Worm (Caenorhabditis elegans) whole organism, mixed stage, embryonic: ENCODE measurements around the gene nhr-226.
"Not testable (repeated sequence)": the region's sequence is repeated elsewhere in the genome, so short reads cannot be mapped to it uniquely, and the experiment has no call there.

Source experiments
- M03D4.4 ChIP-seq: sonication (generic microtip); optimal IDR thresholded peaks from 2 replicates; lab custom pipeline; 2017; ENCODE audit warnings: mild to moderate bottlenecking, missing genetic modification characterization, missing compliant biosample characterization
- bed-3 ChIP-seq: fragments of 200-800 bp; sonication (Bioruptor generic); optimal IDR thresholded peaks from 3 replicates; lab custom pipeline; 2018; ENCODE audit warnings: mild to moderate bottlenecking, missing genetic modification characterization, moderate library complexity, missing compliant biosample characterization
- blmp-1 ChIP-seq: fragments of 150-350 bp; optimal IDR thresholded peaks from 2 replicates; lab custom pipeline; 2014; ENCODE audit warnings: missing biosample characterization, missing genetic modification characterization
- ceh-43 ChIP-seq: fragments of 200-800 bp; sonication (Bioruptor generic); optimal IDR thresholded peaks from 2 replicates; lab custom pipeline; 2018; ENCODE audit warnings: mild to moderate bottlenecking, missing genetic modification characterization, moderate library complexity, missing compliant biosample characterization
- ces-1 ChIP-seq: fragments of 150-350 bp; optimal IDR thresholded peaks from 2 replicates; lab custom pipeline; 2014; ENCODE audit warnings: missing biosample characterization, missing genetic modification reagents, missing genetic modification characterization
- cnd-1 ChIP-seq: fragments of 200-800 bp; sonication (Bioruptor generic); optimal IDR thresholded peaks from 2 replicates; lab custom pipeline; 2018; ENCODE audit warnings: mild to moderate bottlenecking, missing genetic modification characterization, missing compliant biosample characterization
- drap-1 ChIP-seq: fragments of 200-800 bp; sonication (Bioruptor generic); optimal IDR thresholded peaks from 3 replicates; lab custom pipeline; 2018; ENCODE audit warnings: mild to moderate bottlenecking, missing genetic modification characterization, missing compliant biosample characterization
- elt-1 ChIP-seq: sonication (generic microtip); optimal IDR thresholded peaks from 2 replicates; lab custom pipeline; 2017; ENCODE audit warnings: missing genetic modification characterization, mild to moderate bottlenecking, missing compliant biosample characterization, antibody characterized with exemption, moderate library complexity, borderline replicate concordance; ENCODE audit not compliant: insufficient read depth
- elt-3 ChIP-seq: fragments of 150-350 bp; optimal IDR thresholded peaks from 2 replicates; lab custom pipeline; 2014; ENCODE audit warnings: missing biosample characterization, missing genetic modification characterization
- flh-1 ChIP-seq: fragments of 200-800 bp; sonication (Bioruptor generic); optimal IDR thresholded peaks from 2 replicates; lab custom pipeline; 2018; ENCODE audit warnings: mild to moderate bottlenecking, missing genetic modification characterization, moderate library complexity, missing compliant biosample characterization
- ham-2 ChIP-seq: fragments of 200-800 bp; sonication (Bioruptor generic); optimal IDR thresholded peaks from 2 replicates; lab custom pipeline; 2018; ENCODE audit warnings: mild to moderate bottlenecking, missing genetic modification characterization, missing compliant biosample characterization
- hlh-1 ChIP-seq: fragments of 150-350 bp; optimal IDR thresholded peaks from 2 replicates; lab custom pipeline; 2014; ENCODE audit warnings: missing biosample characterization, missing genetic modification reagents, missing genetic modification characterization
- lin-13 ChIP-seq: fragments of 150-350 bp; optimal IDR thresholded peaks from 2 replicates; lab custom pipeline; 2014; ENCODE audit warnings: missing biosample characterization, missing genetic modification characterization
- lin-32 ChIP-seq: fragments of 200-800 bp; sonication (Bioruptor generic); optimal IDR thresholded peaks from 2 replicates; lab custom pipeline; 2018; ENCODE audit warnings: mild to moderate bottlenecking, missing genetic modification characterization, missing compliant biosample characterization
- mab-5 ChIP-seq: fragments of 150-350 bp; optimal IDR thresholded peaks from 2 replicates; lab custom pipeline; 2014; ENCODE audit warnings: missing biosample characterization, missing genetic modification characterization
- mep-1 ChIP-seq: fragments of 150-350 bp; optimal IDR thresholded peaks from 2 replicates; lab custom pipeline; 2017; ENCODE audit warnings: missing biosample characterization, missing genetic modification reagents, missing genetic modification characterization, inconsistent platforms
- mls-2 ChIP-seq: sonication (generic microtip); optimal IDR thresholded peaks from 2 replicates; lab custom pipeline; 2016; ENCODE audit warnings: mild to moderate bottlenecking, missing genetic modification characterization, moderate library complexity, missing compliant biosample characterization
- nhr-2 ChIP-seq: fragments of 150-350 bp; optimal IDR thresholded peaks from 2 replicates; lab custom pipeline; 2014; ENCODE audit warnings: missing biosample characterization, missing genetic modification characterization
- nhr-237 ChIP-seq: fragments of 150-350 bp; optimal IDR thresholded peaks from 2 replicates; lab custom pipeline; 2014; ENCODE audit warnings: missing biosample characterization, missing genetic modification characterization
- nhr-28 ChIP-seq: fragments of 150-350 bp; optimal IDR thresholded peaks from 2 replicates; lab custom pipeline; 2014; ENCODE audit warnings: missing biosample characterization, missing genetic modification characterization
- sem-2 ChIP-seq: fragments of 200-800 bp; sonication (Bioruptor generic); optimal IDR thresholded peaks from 2 replicates; lab custom pipeline; 2018; ENCODE audit warnings: mild to moderate bottlenecking, missing genetic modification characterization, missing compliant biosample characterization
- snpc-4 ChIP-seq: fragments of 150-350 bp; optimal IDR thresholded peaks from 2 replicates; lab custom pipeline; 2014; ENCODE audit warnings: missing biosample characterization, missing genetic modification characterization
- tbx-8 ChIP-seq: fragments of 200-800 bp; sonication (Bioruptor generic); optimal IDR thresholded peaks from 2 replicates; lab custom pipeline; 2018; ENCODE audit warnings: mild to moderate bottlenecking, missing genetic modification characterization, moderate library complexity, missing compliant biosample characterization
- unc-120 ChIP-seq: sonication (generic microtip); optimal IDR thresholded peaks from 2 replicates; lab custom pipeline; 2017; ENCODE audit warnings: missing genetic modification characterization, missing compliant biosample characterization; ENCODE audit not compliant: poor library complexity, severe bottlenecking
- unc-39 ChIP-seq: fragments of 150-350 bp; optimal IDR thresholded peaks from 2 replicates; lab custom pipeline; 2014; ENCODE audit warnings: missing biosample characterization, missing genetic modification characterization
- unc-62 ChIP-seq: fragments of 150-350 bp; optimal IDR thresholded peaks from 2 replicates; lab custom pipeline; 2014; ENCODE audit warnings: missing biosample characterization, missing genetic modification reagents, missing genetic modification characterization
- zip-8 ChIP-seq: fragments of 150-350 bp; optimal IDR thresholded peaks from 2 replicates; lab custom pipeline; 2014; ENCODE audit warnings: missing biosample characterization, missing genetic modification characterization
- ztf-11 ChIP-seq: fragments of 150-350 bp; optimal IDR thresholded peaks from 2 replicates; lab custom pipeline; 2014; ENCODE audit warnings: missing biosample characterization, missing genetic modification characterization

nhr-226 gene

DNA sequence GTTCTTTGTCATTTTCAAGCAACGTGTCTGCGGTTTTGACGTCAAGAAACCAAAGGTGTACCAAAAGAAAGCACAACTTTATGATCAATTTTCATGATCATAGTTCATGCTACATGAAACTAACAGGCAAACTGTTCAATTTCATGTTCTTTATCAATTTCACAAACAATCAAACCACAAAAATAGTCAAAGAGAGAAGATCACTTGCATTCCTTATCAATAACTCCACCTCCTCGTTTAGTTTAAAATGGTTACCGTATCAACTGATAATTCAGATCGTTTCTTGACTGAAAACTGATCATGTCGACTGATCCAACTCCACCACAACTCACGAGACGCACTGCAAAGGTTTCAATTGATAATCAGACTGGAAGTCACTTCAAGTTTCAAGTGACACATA is 35.5 kb downstream of the nhr-226 start, which contains the start of gene pud-1.1:
pud-1.1 (plus strand) TSS at position 301 of the 400 bp plus-strand sequence.
- TF ChIP-seq bed-3; elt-1 (tag; lab: Kevin White, UChicago); mep-1 (tag; lab: Kevin White, UChicago): not testable (repeated sequence)
- TF ChIP-seq, all 35 proteins: peak for 0; not testable (repeated sequence) for 35

ce11 chrV:2331616-2332015 is 36.9 kb downstream of the nhr-226 start, which contains the start of gene irld-32:
irld-32 (plus strand) TSS chrV:2331916.
- TF ChIP-seq flh-1 (GFP tag; lab: Kevin White, UChicago); nhr-28 (tag; lab: Kevin White, UChicago); cnd-1 (tag; lab: Kevin White, UChicago): not testable (repeated sequence)

ce11 chrV:2336151-2336550 is 41.5 kb downstream of the nhr-226 start, which contains the start of gene irld-28:
irld-28 (minus strand) TSS chrV:2336251.
- TF ChIP-seq mls-2 (tag; lab: Kevin White, UChicago): no peak
- no peak for TF ChIP-seq sem-2 (GFP tag; lab: Kevin White, UChicago)
- TF ChIP-seq elt-3 (tag; lab: Kevin White, UChicago): no peak
- no peak for TF ChIP-seq ces-1 (GFP tag; lab: Kevin White, UChicago)
- TF ChIP-seq nhr-28 (tag; lab: Kevin White, UChicago): no peak
- no peak for TF ChIP-seq unc-39

- TF ChIP-seq drap-1 (GFP tag; lab: Kevin White, UChicago): no peak
- no peak for TF ChIP-seq mab-5 (tag; lab: Kevin White, UChicago)
- no peak for TF ChIP-seq nhr-237
These were observed 43.9 kb downstream of the nhr-226 start, which contains the start of gene irld-29 for ce11 chrV:2338538-2338937. irld-29 (minus strand) TSS chrV:2338638.

- TF ChIP-seq unc-62 (GFP tag; lab: Kevin White, UChicago): no peak
- no peak for TF ChIP-seq ham-2
- TF ChIP-seq nhr-237: no peak
- no peak for TF ChIP-seq elt-3 (tag; lab: Kevin White, UChicago)
- TF ChIP-seq, all 35 proteins: peak for 0
These were observed 46.6 kb downstream of the nhr-226 start, which contains the start of gene irld-30 for ce11 chrV:2341285-2341684. irld-30 (minus strand) TSS chrV:2341385.

DNA sequence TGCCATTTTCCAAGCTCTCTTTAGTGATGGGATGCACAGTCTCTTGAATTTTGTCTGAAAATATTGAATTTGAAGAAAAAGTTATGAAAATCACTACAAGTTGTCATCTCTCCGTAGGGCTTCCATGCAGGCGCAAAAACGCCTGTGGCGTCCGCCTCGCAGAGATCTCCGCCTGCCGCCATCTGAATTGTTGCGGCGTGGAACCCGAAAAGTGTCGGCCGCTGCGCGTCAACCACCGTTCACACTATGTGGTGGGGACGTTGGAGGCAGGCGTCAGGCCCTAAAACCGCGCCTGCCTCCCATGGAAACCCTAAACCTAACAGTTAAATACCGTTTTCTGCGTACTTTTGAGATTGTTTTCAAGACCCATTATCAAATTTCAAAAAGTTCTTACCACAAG is 47.4 kb downstream of the nhr-226 start:
- TF ChIP-seq blmp-1 (no peak), bed-3 (no peak), zip-8 (no peak), mab-5 (tag; lab: Kevin White, UChicago) (no peak), lin-13 (no peak)
- TF ChIP-seq, all 35 proteins: peak for 0

DNA sequence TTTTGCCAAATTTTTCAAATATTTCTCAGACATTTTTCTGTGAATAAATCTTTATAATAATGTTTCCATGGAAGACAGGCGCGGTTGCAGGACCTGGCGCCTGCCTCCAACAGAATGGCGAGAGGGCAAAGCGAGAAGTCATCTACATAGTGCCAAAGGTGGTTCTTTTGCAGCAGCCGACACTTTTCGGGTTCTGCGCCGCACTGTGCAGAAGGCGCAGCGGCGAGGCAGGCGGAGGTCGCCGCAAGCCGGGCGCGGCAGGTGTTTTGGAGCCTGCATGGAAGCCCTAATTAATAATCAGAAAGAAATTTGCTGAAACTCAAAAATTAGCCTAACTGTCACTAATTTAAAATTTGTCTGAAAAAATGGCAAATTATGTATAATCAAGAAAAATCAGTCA is 48.9 kb downstream of the nhr-226 start:
- TF ChIP-seq blmp-1: no peak
- TF ChIP-seq unc-62 (GFP tag; lab: Kevin White, UChicago): no peak
- no peak for TF ChIP-seq lin-13
- TF ChIP-seq M03D4.4 (tag; lab: Kevin White, UChicago): no peak
- TF ChIP-seq ceh-43 (GFP tag; lab: Kevin White, UChicago): no peak
- no peak for TF ChIP-seq unc-39
- no peak for TF ChIP-seq drap-1 (GFP tag; lab: Kevin White, UChicago)
- no peak for TF ChIP-seq snpc-4 (tag; lab: Kevin White, UChicago)
- no peak for TF ChIP-seq unc-120 (tag; lab: Kevin White, UChicago)
- TF ChIP-seq elt-3 (tag; lab: Kevin White, UChicago): no peak
- TF ChIP-seq zip-8: no peak
- no peak for TF ChIP-seq flh-1 (GFP tag; lab: Kevin White, UChicago)
- no peak for TF ChIP-seq lin-32 (GFP tag; lab: Kevin White, UChicago)
- TF ChIP-seq nhr-237: no peak
- TF ChIP-seq ham-2: no peak
- TF ChIP-seq hlh-1 (tag; lab: Kevin White, UChicago): no peak
- TF ChIP-seq tbx-8 (GFP tag; lab: Kevin White, UChicago): no peak
- no peak for TF ChIP-seq nhr-2 (tag; lab: Kevin White, UChicago)
- no peak for TF ChIP-seq ztf-11 (tag; lab: Kevin White, UChicago)
